Fruit fly (Drosophila melanogaster): ENCODE data around the gene CG15537.

DNA sequence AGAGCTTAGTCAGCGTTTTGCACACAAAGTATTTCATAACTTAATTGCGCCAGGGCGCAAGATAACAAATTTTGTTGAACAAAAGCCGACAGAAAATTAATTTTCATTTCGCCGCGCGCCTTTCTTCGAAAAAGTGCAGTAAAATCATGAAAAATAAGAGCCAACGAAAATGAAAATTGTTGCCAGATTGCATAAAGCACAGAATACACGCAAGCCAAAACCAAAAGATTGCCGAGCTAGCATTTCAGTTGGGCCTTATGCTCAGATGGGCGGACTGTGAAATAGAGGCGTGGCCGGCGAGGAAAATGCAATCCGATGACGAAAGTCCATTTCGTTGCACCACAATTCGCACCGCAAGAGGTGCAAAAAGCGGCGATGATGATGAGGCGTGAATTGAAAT, 27.3 kb upstream of the CG15537 start:
- TF ChIP-seq CG11762 (GFP tag; optimal IDR thresholded peaks at IDR 0.05; ENCODE audit: insufficient read depth) (no peak), OdsH (GFP tag; optimal IDR thresholded peaks at IDR 0.05) (no peak), Hr4 (GFP tag; optimal IDR thresholded peaks at IDR 0.05) (no peak), CG7368 (GFP tag; optimal IDR thresholded peaks at IDR 0.05) (no peak), CG6276 (GFP tag; optimal IDR thresholded peaks at IDR 0.05) (no peak), net (GFP tag; optimal IDR thresholded peaks at IDR 0.05) (no peak)

Data from whole organism, prepupa.